Worm (Caenorhabditis elegans): Measurements from ENCODE around the gene ogr-2.

- no peak for TF ChIP-seq unc-62 (GFP tag; optimal IDR thresholded peaks at IDR 0.05 in 1 of 2)
- TF ChIP-seq unc-62 (tag; optimal IDR thresholded peaks at IDR 0.05) = no peak
- TF ChIP-seq duxl-1 (tag; optimal IDR thresholded peaks at IDR 0.05; ENCODE audit: poor library complexity) = no peak
- TF ChIP-seq unc-39 (tag; optimal IDR thresholded peaks at IDR 0.05) = no peak
Observed at ce11 chrII:10029890-10030289, 11.0 kb upstream of the ogr-2 start, which contains the start of gene ttc-36.
